In the genomic region with DNA sequence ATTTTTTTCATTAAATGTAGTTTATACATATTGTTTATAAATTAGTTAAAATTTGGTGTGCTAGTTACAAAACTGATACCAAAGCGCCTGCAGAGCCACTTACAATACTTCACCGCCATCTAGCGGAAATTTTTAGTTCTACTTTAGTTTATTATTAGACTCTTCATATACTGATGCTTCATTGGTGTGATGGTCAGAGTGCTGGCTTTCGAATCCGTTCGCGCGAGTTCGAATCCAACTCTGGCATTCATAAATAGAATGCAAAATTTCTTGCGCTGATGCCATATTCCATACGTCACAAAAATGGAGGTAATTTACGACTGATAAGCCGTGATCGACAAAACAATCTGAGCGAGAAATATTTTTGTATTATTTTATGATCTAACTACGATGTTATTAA, we compare ENCODE assay signal across 1 fruit fly cellular context.
TF ChIP-seq lines count a peak whose summit lies in the region.

No protein-coding gene starts in this region.

TF ChIP-seq in whole organism, embryonic, 481 proteins besides CTCF, POLR2A, EP300 and RAD21 (continued from another document):
- no peak for TF ChIP-seq CG1529 (GFP tag; optimal IDR thresholded peaks at IDR 0.05; lab: Kevin White, UChicago)
- peak; percentile 37; the same call in 1 of the 3 replicates for TF ChIP-seq vnd (GFP tag; IDR thresholded peaks at IDR 0.05; lab: Robert Waterston, UW; ENCODE audit: partially characterized antibody)
- TF ChIP-seq CG31441 (GFP tag; IDR thresholded peaks at IDR 0.05; lab: Robert Waterston, UW), result no peak
- TF ChIP-seq CG3281 (GFP tag; optimal IDR thresholded peaks at IDR 0.05; lab: Kevin White, UChicago), result peak; percentile 3
- TF ChIP-seq zf30C (GFP tag; optimal IDR thresholded peaks at IDR 0.05; lab: Kevin White, UChicago), result no peak
- no peak for TF ChIP-seq sr (GFP tag; IDR thresholded peaks at IDR 0.05; lab: Robert Waterston, UW)
- TF ChIP-seq sug (tag; optimal IDR thresholded peaks at IDR 0.05; lab: Kevin White, UChicago), result peak; percentile 1
- peak; percentile 22; the same call in 1 of the 3 replicates for TF ChIP-seq Doc3 (GFP tag; IDR thresholded peaks at IDR 0.05; lab: Robert Waterston, UW; ENCODE audit: partially characterized antibody)
- TF ChIP-seq pfk (GFP tag; optimal IDR thresholded peaks at IDR 0.05; lab: Kevin White, UChicago), result no peak
- TF ChIP-seq CG3838 (GFP tag; optimal IDR thresholded peaks at IDR 0.05; lab: Kevin White, UChicago), result no peak
- no peak for TF ChIP-seq CG12391 (tag; optimal IDR thresholded peaks at IDR 0.05; lab: Kevin White, UChicago)
- TF ChIP-seq dm (GFP tag; optimal IDR thresholded peaks at IDR 0.05; lab: Kevin White, UChicago), result no peak
- no peak for TF ChIP-seq Chrac-16 (GFP tag; optimal IDR thresholded peaks at IDR 0.05; lab: Kevin White, UChicago)
- TF ChIP-seq B-H2 (GFP tag; optimal IDR thresholded peaks at IDR 0.05; lab: Kevin White, UChicago), result no peak
- TF ChIP-seq zen2 (GFP tag; IDR thresholded peaks at IDR 0.05; lab: Robert Waterston, UW; ENCODE audit: partially characterized antibody), result peak; percentile 68
- peak; percentile 56 for TF ChIP-seq Scr (GFP tag; IDR thresholded peaks at IDR 0.05; lab: Robert Waterston, UW; ENCODE audit: partially characterized antibody)
- no peak for TF ChIP-seq CG11695 (GFP tag; IDR thresholded peaks at IDR 0.05; lab: Robert Waterston, UW)
- TF ChIP-seq Fer1 (GFP tag; optimal IDR thresholded peaks at IDR 0.05; lab: Kevin White, UChicago), result peak; percentile 30
- no peak for TF ChIP-seq CG7786 (GFP tag; optimal IDR thresholded peaks at IDR 0.05; lab: Kevin White, UChicago)
- no peak for TF ChIP-seq schlank (tag; optimal IDR thresholded peaks at IDR 0.05; lab: Kevin White, UChicago)
- no peak for TF ChIP-seq CG12104 (GFP tag; optimal IDR thresholded peaks at IDR 0.05; lab: Kevin White, UChicago)
- no peak for TF ChIP-seq stwl (tag; optimal IDR thresholded peaks at IDR 0.05; lab: Kevin White, UChicago)
- TF ChIP-seq CG7556 (GFP tag; optimal IDR thresholded peaks at IDR 0.05; lab: Kevin White, UChicago), result no peak
- no peak for TF ChIP-seq rib (GFP tag; IDR thresholded peaks at IDR 0.05; lab: Robert Waterston, UW)
- TF ChIP-seq yki (optimal IDR thresholded peaks at IDR 0.05; lab: Kevin White, UChicago), result no peak
- TF ChIP-seq gt (GFP tag; IDR thresholded peaks at IDR 0.05; lab: Robert Waterston, UW), result no peak
- TF ChIP-seq CG5953 (GFP tag; IDR thresholded peaks at IDR 0.05; lab: Robert Waterston, UW), result no peak
- no peak for TF ChIP-seq CG6854 (GFP tag; optimal IDR thresholded peaks at IDR 0.05; lab: Kevin White, UChicago)
- peak; percentile 42; the same call in 1 of the 2 replicates for TF ChIP-seq inv (GFP tag; IDR thresholded peaks at IDR 0.05; lab: Robert Waterston, UW; ENCODE audit: partially characterized antibody)
- no peak for TF ChIP-seq CG31388 (GFP tag; optimal IDR thresholded peaks at IDR 0.05; lab: Kevin White, UChicago)
- no peak for TF ChIP-seq CG1233 (GFP tag; optimal IDR thresholded peaks at IDR 0.05; lab: Kevin White, UChicago)
- TF ChIP-seq CG10654 (GFP tag; optimal IDR thresholded peaks at IDR 0.05; lab: Kevin White, UChicago), result no peak
- no peak for TF ChIP-seq CG8290 (GFP tag; optimal IDR thresholded peaks at IDR 0.05; lab: Kevin White, UChicago)
- no peak for TF ChIP-seq CG8290 (tag; optimal IDR thresholded peaks at IDR 0.05; lab: Kevin White, UChicago)
- peak; percentile 6 for TF ChIP-seq CG17829 (tag; optimal IDR thresholded peaks at IDR 0.05; lab: Kevin White, UChicago)
- no peak for TF ChIP-seq btn (GFP tag; optimal IDR thresholded peaks at IDR 0.05; lab: Kevin White, UChicago)
- TF ChIP-seq Xbp1 (GFP tag; optimal IDR thresholded peaks at IDR 0.05; lab: Kevin White, UChicago), result no peak
- peak; percentile 66 for TF ChIP-seq CG16813 (GFP tag; IDR thresholded peaks at IDR 0.05; lab: Robert Waterston, UW; ENCODE audit: partially characterized antibody)
- TF ChIP-seq CG2678 (tag; optimal IDR thresholded peaks at IDR 0.05; lab: Kevin White, UChicago), result no peak
- TF ChIP-seq HLH4C (GFP tag; IDR thresholded peaks at IDR 0.05; lab: Robert Waterston, UW; ENCODE audit: partially characterized antibody), result peak; percentile 62
- no peak for TF ChIP-seq crc (GFP tag; optimal IDR thresholded peaks at IDR 0.05; lab: Kevin White, UChicago)
- TF ChIP-seq CG8924 (tag; optimal IDR thresholded peaks at IDR 0.05; lab: Kevin White, UChicago), result no peak
- no peak for TF ChIP-seq CG12219 (GFP tag; optimal IDR thresholded peaks at IDR 0.05; lab: Kevin White, UChicago)
- TF ChIP-seq emc (GFP tag; optimal IDR thresholded peaks at IDR 0.05; lab: Kevin White, UChicago), result no peak
- TF ChIP-seq CG10543 (GFP tag; optimal IDR thresholded peaks at IDR 0.05; lab: Kevin White, UChicago), result no peak
- peak; percentile 76 for TF ChIP-seq bbx (GFP tag; IDR thresholded peaks at IDR 0.05; lab: Robert Waterston, UW; ENCODE audit: partially characterized antibody)
- TF ChIP-seq Vsx1 (GFP tag; optimal IDR thresholded peaks at IDR 0.05; lab: Kevin White, UChicago), result no peak
- TF ChIP-seq hb (GFP tag; IDR thresholded peaks at IDR 0.05; lab: Robert Waterston, UW; ENCODE audit: partially characterized antibody), result 0 out of 3 replicates have a peak, but pooled peaks have one; percentile 39
- no peak for TF ChIP-seq abd-A (tag; optimal IDR thresholded peaks at IDR 0.05; lab: Kevin White, UChicago)
- no peak for TF ChIP-seq CG15514 (GFP tag; optimal IDR thresholded peaks at IDR 0.05; lab: Kevin White, UChicago)
- TF ChIP-seq MTF-1 (GFP tag; optimal IDR thresholded peaks at IDR 0.05; lab: Kevin White, UChicago; ENCODE audit: borderline replicate concordance), result no peak
- peak; percentile 50; the same call in 1 of the 4 replicates for TF ChIP-seq chinmo (GFP tag; IDR thresholded peaks at IDR 0.05; lab: Robert Waterston, UW; ENCODE audit: partially characterized antibody)
- no peak for TF ChIP-seq gce (GFP tag; IDR thresholded peaks at IDR 0.05; lab: Robert Waterston, UW)
- TF ChIP-seq dan (GFP tag; IDR thresholded peaks at IDR 0.05; lab: Robert Waterston, UW), result no peak
- TF ChIP-seq Oaz (GFP tag; IDR thresholded peaks at IDR 0.05; lab: Robert Waterston, UW), result no peak
- no peak for TF ChIP-seq Hmx (GFP tag; optimal IDR thresholded peaks at IDR 0.05; lab: Kevin White, UChicago)
- TF ChIP-seq CG13424 (tag; optimal IDR thresholded peaks at IDR 0.05; lab: Kevin White, UChicago), result no peak
- no peak for TF ChIP-seq CG10267 (tag; optimal IDR thresholded peaks at IDR 0.05; lab: Kevin White, UChicago)
- no peak for TF ChIP-seq Hmr (GFP tag; optimal IDR thresholded peaks at IDR 0.05; lab: Kevin White, UChicago)
- peak; percentile 57; the same call in 2 of the 3 replicates for TF ChIP-seq CG34224 (GFP tag; IDR thresholded peaks at IDR 0.05; lab: Robert Waterston, UW; ENCODE audit: partially characterized antibody)
- peak; percentile 29 for TF ChIP-seq CG34376 (GFP tag; optimal IDR thresholded peaks at IDR 0.05; lab: Kevin White, UChicago)
- no peak for TF ChIP-seq CG6272 (GFP tag; IDR thresholded peaks at IDR 0.05; lab: Robert Waterston, UW)
- no peak for TF ChIP-seq CG15011 (GFP tag; optimal IDR thresholded peaks at IDR 0.05; lab: Kevin White, UChicago)
- TF ChIP-seq knrl (GFP tag; IDR thresholded peaks at IDR 0.05; lab: Robert Waterston, UW; ENCODE audit: partially characterized antibody), result peak; percentile 34; the same call in 1 of the 3 replicates
- TF ChIP-seq nerfin-1 (tag; optimal IDR thresholded peaks at IDR 0.05; lab: Kevin White, UChicago), result no peak
- TF ChIP-seq CHES-1-like (GFP tag; optimal IDR thresholded peaks at IDR 0.05; lab: Kevin White, UChicago), result no peak
- no peak for TF ChIP-seq nmo (GFP tag; optimal IDR thresholded peaks at IDR 0.05; lab: Kevin White, UChicago)
- no peak for TF ChIP-seq CG17328 (GFP tag; IDR thresholded peaks at IDR 0.05; lab: Robert Waterston, UW)
- TF ChIP-seq mld (GFP tag; IDR thresholded peaks at IDR 0.05; lab: Robert Waterston, UW; ENCODE audit: partially characterized antibody), result peak; percentile 67; the same call in 2 of the 3 replicates
- TF ChIP-seq chm (GFP tag; IDR thresholded peaks at IDR 0.05; lab: Robert Waterston, UW), result 0 out of 2 replicates have a peak, but pooled peaks have one; percentile 15
- TF ChIP-seq ash1 (GFP tag; optimal IDR thresholded peaks at IDR 0.05; lab: Kevin White, UChicago), result no peak
- no peak for TF ChIP-seq Sin3A (optimal IDR thresholded peaks at IDR 0.05; lab: Kevin White, UChicago)
- peak; percentile 67; the same call in 1 of the 2 replicates for TF ChIP-seq tna (GFP tag; IDR thresholded peaks at IDR 0.05; lab: Robert Waterston, UW; ENCODE audit: partially characterized antibody)
- TF ChIP-seq Opbp (GFP tag; IDR thresholded peaks at IDR 0.05; lab: Robert Waterston, UW; ENCODE audit: partially characterized antibody), result peak; percentile 76
- TF ChIP-seq gfzf (GFP tag; optimal IDR thresholded peaks at IDR 0.05; lab: Kevin White, UChicago), result no peak
- peak; percentile 89 for TF ChIP-seq CG42726 (GFP tag; IDR thresholded peaks at IDR 0.05; lab: Robert Waterston, UW; ENCODE audit: partially characterized antibody)
- no peak for TF ChIP-seq gsb-n (tag; optimal IDR thresholded peaks at IDR 0.05; lab: Kevin White, UChicago)
- no peak for TF ChIP-seq CkIIα-i1 (GFP tag; IDR thresholded peaks at IDR 0.05; lab: Robert Waterston, UW)
- TF ChIP-seq vvl (GFP tag; IDR thresholded peaks at IDR 0.05; lab: Robert Waterston, UW), result peak; percentile 37; the same call in 1 of the 2 replicates
- TF ChIP-seq Med (GFP tag; lab: Kevin White, UChicago), result peak; percentile 76
- TF ChIP-seq CG12659 (GFP tag; optimal IDR thresholded peaks at IDR 0.05; lab: Kevin White, UChicago), result no peak
- no peak for TF ChIP-seq cwo (GFP tag; optimal IDR thresholded peaks at IDR 0.05; lab: Kevin White, UChicago)
- TF ChIP-seq CG31365 (tag; optimal IDR thresholded peaks at IDR 0.05; lab: Kevin White, UChicago), result peak; percentile 50
- peak; percentile 22 for TF ChIP-seq CG7839 (tag; optimal IDR thresholded peaks at IDR 0.05; lab: Kevin White, UChicago)
- TF ChIP-seq CG8478 (optimal IDR thresholded peaks at IDR 0.05; lab: Kevin White, UChicago), result no peak
- peak; percentile 50 for TF ChIP-seq HmgZ (tag; optimal IDR thresholded peaks at IDR 0.05; lab: Kevin White, UChicago)
- TF ChIP-seq CG4820 (GFP tag; optimal IDR thresholded peaks at IDR 0.05; lab: Kevin White, UChicago), result no peak
- 0 out of 2 replicates have a peak, but pooled peaks have one; percentile 24 for TF ChIP-seq bowl (GFP tag; IDR thresholded peaks at IDR 0.05; lab: Robert Waterston, UW)
- TF ChIP-seq ci (GFP tag; IDR thresholded peaks at IDR 0.05; lab: Robert Waterston, UW), result peak; percentile 24; the same call in 1 of the 3 replicates
- no peak for TF ChIP-seq Gug (GFP tag; IDR thresholded peaks at IDR 0.05; lab: Robert Waterston, UW)
- TF ChIP-seq grn (GFP tag; optimal IDR thresholded peaks at IDR 0.05; lab: Kevin White, UChicago), result no peak
- no peak for TF ChIP-seq CG4617 (GFP tag; optimal IDR thresholded peaks at IDR 0.05; lab: Kevin White, UChicago; ENCODE audit: borderline replicate concordance)
- TF ChIP-seq pan (optimal IDR thresholded peaks at IDR 0.05; lab: Kevin White, UChicago), result no peak
- peak in 1 of 2 experiments; percentile 11 for TF ChIP-seq pan (GFP tag; optimal IDR thresholded peaks at IDR 0.05 in 1 of 2, IDR thresholded peaks at IDR 0.05 in 1 of 2)
- TF ChIP-seq Kr (GFP tag; optimal IDR thresholded peaks at IDR 0.05; lab: Kevin White, UChicago), result no peak
- no peak for TF ChIP-seq CG15601 (tag; optimal IDR thresholded peaks at IDR 0.05; lab: Kevin White, UChicago)
- TF ChIP-seq Bgb (GFP tag; IDR thresholded peaks at IDR 0.05; lab: Robert Waterston, UW; ENCODE audit: partially characterized antibody), result peak; percentile 78
- TF ChIP-seq dmrt99B (tag; optimal IDR thresholded peaks at IDR 0.05; lab: Kevin White, UChicago), result no peak
- peak; percentile 7 for TF ChIP-seq CG33213 (GFP tag; optimal IDR thresholded peaks at IDR 0.05; lab: Kevin White, UChicago)
- peak; percentile 71 for TF ChIP-seq CG6791 (GFP tag; IDR thresholded peaks at IDR 0.05; lab: Robert Waterston, UW; ENCODE audit: partially characterized antibody)
- TF ChIP-seq CG1832 (GFP tag; optimal IDR thresholded peaks at IDR 0.05; lab: Kevin White, UChicago), result no peak
- TF ChIP-seq cad (GFP tag; optimal IDR thresholded peaks at IDR 0.05; lab: Kevin White, UChicago), result no peak
- TF ChIP-seq amos (GFP tag; IDR thresholded peaks at IDR 0.05; lab: Robert Waterston, UW; ENCODE audit: partially characterized antibody), result peak; percentile 63
- peak; percentile 87 for TF ChIP-seq sens (GFP tag; lab: Kevin White, UChicago)
- no peak for TF ChIP-seq psq (GFP tag; optimal IDR thresholded peaks at IDR 0.05; lab: Kevin White, UChicago)
- peak; percentile 38; the same call in 1 of the 2 replicates for TF ChIP-seq ato (GFP tag; IDR thresholded peaks at IDR 0.05; lab: Robert Waterston, UW; ENCODE audit: partially characterized antibody)
- peak; percentile 39; the same call in 1 of the 2 replicates for TF ChIP-seq unc-4 (GFP tag; IDR thresholded peaks at IDR 0.05; lab: Robert Waterston, UW; ENCODE audit: partially characterized antibody)
- TF ChIP-seq CG7357 (GFP tag; IDR thresholded peaks at IDR 0.05; lab: Robert Waterston, UW), result no peak
- TF ChIP-seq Bdp1 (GFP tag; optimal IDR thresholded peaks at IDR 0.05; lab: Kevin White, UChicago), result peak; percentile 100
- TF ChIP-seq CG11093 (GFP tag; IDR thresholded peaks at IDR 0.05; lab: Robert Waterston, UW), result no peak
- TF ChIP-seq MBD-R2 (GFP tag; IDR thresholded peaks at IDR 0.05; lab: Robert Waterston, UW), result no peak
- no peak for TF ChIP-seq Atf6 (GFP tag; IDR thresholded peaks at IDR 0.05; lab: Robert Waterston, UW)
- TF ChIP-seq CG5245 (GFP tag; optimal IDR thresholded peaks at IDR 0.05; lab: Kevin White, UChicago), result no peak
